Fruit fly (Drosophila melanogaster): ENCODE data around the gene CG11342.

Gene CG11342

DNA sequence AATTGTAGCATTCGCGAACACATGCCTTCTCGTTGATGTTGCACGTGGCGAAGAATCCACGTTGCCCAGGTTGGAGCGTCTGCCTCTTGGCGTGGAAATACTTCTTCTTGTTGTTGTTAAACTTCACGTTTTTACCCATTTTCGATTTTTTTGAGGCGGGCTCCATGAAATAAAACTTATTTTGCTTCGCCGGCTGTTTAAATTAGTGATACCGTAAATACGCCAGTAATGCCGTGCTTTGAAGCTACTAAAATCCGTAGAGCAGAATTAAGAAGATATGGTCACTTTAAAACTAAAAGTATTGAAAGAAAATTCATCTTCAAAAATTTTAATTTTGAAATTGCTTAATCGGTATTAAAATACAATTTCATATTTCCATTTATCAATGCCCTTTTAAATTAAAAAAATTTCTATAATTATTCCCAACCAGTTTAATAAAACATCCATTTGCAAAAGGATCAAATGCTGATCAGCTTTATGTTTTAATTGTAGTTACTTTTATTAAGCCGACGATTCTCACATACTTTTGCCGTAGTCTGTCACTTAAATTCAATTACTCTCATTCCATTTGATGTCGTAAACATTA lies 45.1 kb downstream of the CG11342 start, which contains the start of gene CG15014:
Gene CG15014 (minus strand): TSS at position 228 of the 586 bp plus-strand sequence.
- TF ChIP-seq EcR (GFP tag; optimal IDR thresholded peaks at IDR 0.05) (no peak), D1 (tag; optimal IDR thresholded peaks at IDR 0.05) (peak; percentile 62)

DNA sequence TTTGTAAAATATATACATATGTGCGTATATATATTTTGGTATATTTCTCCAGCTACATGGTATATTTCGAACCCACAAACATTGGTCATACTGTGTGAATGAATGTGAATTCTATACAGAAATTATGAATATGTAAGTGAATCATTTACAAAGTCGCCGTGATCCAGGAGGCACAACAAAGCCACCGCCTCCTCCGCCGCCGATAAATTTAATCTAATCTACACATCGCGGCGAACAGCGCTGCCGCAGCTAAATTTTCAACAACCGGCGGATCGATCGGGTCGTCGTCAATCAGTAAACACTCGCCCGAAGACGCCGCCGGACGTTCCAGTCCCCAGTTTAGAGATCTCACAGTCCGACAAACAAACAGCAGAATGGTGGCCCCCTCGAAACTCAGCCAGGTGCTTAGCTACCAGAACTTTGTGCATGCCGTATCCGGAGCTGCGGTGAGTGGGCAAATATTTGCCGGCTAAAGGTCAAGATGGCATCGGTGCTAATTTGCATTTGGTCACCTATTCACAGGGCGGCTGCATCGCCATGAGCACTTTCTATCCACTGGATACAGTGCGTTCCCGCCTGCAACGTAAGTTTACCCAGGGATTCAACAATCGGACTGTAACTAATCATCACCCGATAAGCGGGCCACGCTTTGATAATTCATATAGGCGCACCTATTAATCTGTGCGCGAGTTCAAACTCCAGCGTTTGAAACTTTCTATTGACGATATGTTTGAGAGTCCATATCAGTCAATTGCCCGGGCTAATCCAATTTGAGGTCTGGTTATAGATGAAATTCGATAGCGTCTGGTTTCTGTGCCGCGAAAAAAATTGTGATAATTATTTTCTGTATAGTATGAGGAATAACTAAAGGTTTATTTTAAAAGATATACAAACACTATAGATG lies 48.3 kb downstream of the CG11342 start, which contains the start of gene PMP34:
Gene PMP34 (plus strand): TSS at position 79 of the 904 bp plus-strand sequence.
- TF ChIP-seq CG32121 (GFP tag; IDR thresholded peaks at IDR 0.05) (0 out of 2 replicates have a peak, but pooled peaks have one; percentile 15), CG12605 (GFP tag; IDR thresholded peaks at IDR 0.05) (no peak)
